Fruit fly (Drosophila melanogaster) whole organism, embryonic: Measurements from ENCODE around the gene CG13995.
A peak's percentile ranks its signal among the peaks of the same experiment; 100 is the strongest.

Experiments
- Abd-B ChIP-seq: fragments of 200-800 bp; sonication (Bioruptor generic); optimal IDR thresholded peaks from 2 replicates; lab custom pipeline; 2018; ENCODE audit warnings: missing biosample characterization, mild to moderate bottlenecking, missing genetic modification characterization, moderate library complexity
- Ada2b ChIP-seq: fragments of 200-800 bp; sonication (Bioruptor generic); IDR thresholded peaks from 2 replicates; pipeline ENCODE4 v1.3.6; 2022; ENCODE audit warnings: missing biosample characterization, missing genetic modification characterization
- Adf1 ChIP-seq: fragments of 200-800 bp; sonication (Bioruptor generic); IDR thresholded peaks from 2 replicates; pipeline ENCODE4 v1.3.6; 2022; ENCODE audit warnings: missing biosample characterization, missing genetic modification characterization
- CG10979 ChIP-seq: fragments of 200-800 bp; sonication (Bioruptor generic); optimal IDR thresholded peaks from 2 replicates; lab custom pipeline; 2018; ENCODE audit warnings: missing biosample characterization, mild to moderate bottlenecking, missing genetic modification characterization, moderate library complexity
- CG11504 ChIP-seq: fragments of 200-800 bp; sonication (Bioruptor generic); optimal IDR thresholded peaks from 3 replicates; lab custom pipeline; 2019; ENCODE audit warnings: missing biosample characterization, mild to moderate bottlenecking, missing genetic modification characterization, moderate library complexity
- CG11723 ChIP-seq: fragments of 200-800 bp; sonication (Bioruptor generic); optimal IDR thresholded peaks from 2 replicates; lab custom pipeline; 2017; ENCODE audit warnings: missing biosample characterization, mild to moderate bottlenecking, missing genetic modification characterization
- CG12299 ChIP-seq: fragments of 200-800 bp; sonication (Bioruptor generic); optimal IDR thresholded peaks from 2 replicates; lab custom pipeline; 2018; ENCODE audit warnings: missing biosample characterization, mild to moderate bottlenecking, missing genetic modification characterization
- CG12769 ChIP-seq: fragments of 200-800 bp; sonication (Bioruptor generic); optimal IDR thresholded peaks from 2 replicates; lab custom pipeline; 2019; ENCODE audit warnings: missing biosample characterization, mild to moderate bottlenecking, missing genetic modification characterization, moderate library complexity
- CG15269 ChIP-seq: fragments of 200-800 bp; sonication (Bioruptor generic); optimal IDR thresholded peaks from 2 replicates; lab custom pipeline; 2018; ENCODE audit warnings: missing biosample characterization, mild to moderate bottlenecking, missing genetic modification characterization, moderate library complexity
- CG17361 ChIP-seq: fragments of 200-800 bp; sonication (Bioruptor generic); IDR thresholded peaks from 3 replicates; pipeline ENCODE4 v1.3.6; 2022; ENCODE audit warnings: missing biosample characterization, missing genetic modification characterization
- CG17802 ChIP-seq: fragments of 200-800 bp; sonication (Bioruptor generic); optimal IDR thresholded peaks from 2 replicates; lab custom pipeline; 2018; ENCODE audit warnings: missing biosample characterization, mild to moderate bottlenecking, missing genetic modification characterization, moderate library complexity
- CG2120 ChIP-seq: fragments of 200-800 bp; sonication (Bioruptor generic); optimal IDR thresholded peaks from 3 replicates; lab custom pipeline; 2016; ENCODE audit warnings: missing biosample characterization, missing genetic modification characterization
- CG30020 ChIP-seq: fragments of 200-800 bp; optimal IDR thresholded peaks from 2 replicates; lab custom pipeline; 2019; ENCODE audit warnings: missing biosample characterization, mild to moderate bottlenecking, missing genetic modification characterization, moderate library complexity
- CG3995 ChIP-seq: fragments of 200-800 bp; sonication (Bioruptor generic); optimal IDR thresholded peaks from 3 replicates; lab custom pipeline; 2016; ENCODE audit warnings: missing biosample characterization, missing genetic modification characterization
- CG4854 ChIP-seq: fragments of 200-800 bp; sonication (Bioruptor generic); optimal IDR thresholded peaks from 2 replicates; lab custom pipeline; 2016; ENCODE audit warnings: missing biosample characterization, missing genetic modification characterization, inconsistent platforms
- CG9727 ChIP-seq: fragments of 200-800 bp; sonication (Bioruptor generic); optimal IDR thresholded peaks from 3 replicates; lab custom pipeline; 2017; ENCODE audit warnings: missing biosample characterization, mild to moderate bottlenecking, missing genetic modification characterization
- CG9817 ChIP-seq: fragments of 200-800 bp; sonication (Bioruptor generic); optimal IDR thresholded peaks from 2 replicates; lab custom pipeline; 2018; ENCODE audit warnings: missing biosample characterization, mild to moderate bottlenecking, missing genetic modification characterization, moderate library complexity
- CTCF ChIP-seq: fragments of 200-800 bp; sonication (Bioruptor generic); optimal IDR thresholded peaks from 2 replicates; lab custom pipeline; 2017; ENCODE audit warnings: missing biosample characterization, mild to moderate bottlenecking, missing genetic modification characterization, moderate library complexity
- Deaf1 ChIP-seq: fragments of 200-800 bp; optimal IDR thresholded peaks from 3 replicates; lab custom pipeline; 2019; ENCODE audit warnings: missing biosample characterization, mild to moderate bottlenecking, missing genetic modification characterization, moderate library complexity
- Drgx ChIP-seq: fragments of 200-800 bp; sonication (Bioruptor generic); IDR thresholded peaks from 2 replicates; pipeline ENCODE4 v1.3.6; 2022; ENCODE audit warnings: missing biosample characterization, missing genetic modification characterization
- E2f1 ChIP-seq: fragments of 200-800 bp; sonication (Bioruptor generic); IDR thresholded peaks from 2 replicates; pipeline ENCODE4 v1.3.6; 2022; ENCODE audit warnings: missing biosample characterization, missing genetic modification characterization
- HLH54F ChIP-seq: fragments of 200-800 bp; sonication (Bioruptor generic); optimal IDR thresholded peaks from 3 replicates; lab custom pipeline; 2016; ENCODE audit warnings: missing biosample characterization, missing genetic modification characterization
- Hr78 ChIP-seq, 2 experiments: fragments of 200-800 bp in 1 of 2; fragments of >200 bp in 1 of 2; sonication (Bioruptor generic) in 1 of 2; optimal IDR thresholded peaks; 2 replicates each; lab custom pipeline; 2017 to 2019; ENCODE audit warnings: missing biosample characterization in 2 of 2, missing genetic modification characterization in 2 of 2, mild to moderate bottlenecking in 1 of 2, moderate library complexity in 1 of 2
- Jarid2 ChIP-seq: fragments of 200-800 bp; sonication (Bioruptor generic); optimal IDR thresholded peaks from 3 replicates; lab custom pipeline; 2017; ENCODE audit warnings: mild to moderate bottlenecking, missing biosample characterization, missing genetic modification reagents, missing genetic modification characterization
- Lim3 ChIP-seq: fragments of 200-800 bp; sonication (Bioruptor generic); IDR thresholded peaks from 2 replicates; pipeline ENCODE4 v1.3.6; 2022; ENCODE audit warnings: missing biosample characterization, missing genetic modification characterization
- Meics ChIP-seq: fragments of 200-800 bp; sonication (Bioruptor generic); optimal IDR thresholded peaks from 2 replicates; lab custom pipeline; 2017; ENCODE audit warnings: missing biosample characterization, mild to moderate bottlenecking, missing genetic modification characterization
- Mes4 ChIP-seq: fragments of 200-800 bp; sonication (Bioruptor generic); optimal IDR thresholded peaks from 2 replicates; lab custom pipeline; 2016; ENCODE audit warnings: missing biosample characterization, missing genetic modification characterization
- NfI ChIP-seq: fragments of 200-800 bp; sonication (Bioruptor generic); optimal IDR thresholded peaks from 3 replicates; lab custom pipeline; 2018; ENCODE audit warnings: missing biosample characterization, mild to moderate bottlenecking, missing genetic modification characterization, moderate library complexity
- Ptx1 ChIP-seq: fragments of 200-800 bp; sonication (Bioruptor generic); IDR thresholded peaks from 2 replicates; pipeline ENCODE4 v1.3.6; 2022; ENCODE audit warnings: missing biosample characterization, missing genetic modification characterization
- Sox100B ChIP-seq: fragments of 200-800 bp; sonication (Bioruptor generic); optimal IDR thresholded peaks from 3 replicates; lab custom pipeline; 2018; ENCODE audit warnings: missing biosample characterization, mild to moderate bottlenecking, missing genetic modification characterization
- bbx ChIP-seq: fragments of 200-800 bp; sonication (Bioruptor generic); IDR thresholded peaks from 2 replicates; pipeline ENCODE4 v1.3.6; 2022; ENCODE audit warnings: missing biosample characterization, missing genetic modification characterization; ENCODE audit not compliant: partially characterized antibody
- chm ChIP-seq: fragments of 200-800 bp; sonication (Bioruptor generic); IDR thresholded peaks from 2 replicates; pipeline ENCODE4 v1.3.6; 2022; ENCODE audit warnings: missing biosample characterization, missing genetic modification characterization
- dysf ChIP-seq: fragments of 200-800 bp; sonication (Bioruptor generic); IDR thresholded peaks from 3 replicates; pipeline ENCODE4 v1.3.6; 2022; ENCODE audit warnings: missing biosample characterization, missing genetic modification characterization
- ems ChIP-seq: fragments of 200-800 bp; sonication (Bioruptor generic); optimal IDR thresholded peaks from 3 replicates; lab custom pipeline; 2016; ENCODE audit warnings: missing biosample characterization, missing genetic modification characterization
- fu2 ChIP-seq: fragments of 200-800 bp; sonication (Bioruptor generic); optimal IDR thresholded peaks from 2 replicates; lab custom pipeline; 2016; ENCODE audit warnings: missing biosample characterization, missing genetic modification characterization
- gem ChIP-seq: fragments of 200-800 bp; sonication (Bioruptor generic); optimal IDR thresholded peaks from 2 replicates; lab custom pipeline; 2019; ENCODE audit warnings: missing biosample characterization, mild to moderate bottlenecking, missing genetic modification characterization, moderate library complexity
- hb ChIP-seq: fragments of 200-800 bp; sonication (Bioruptor generic); IDR thresholded peaks from 3 replicates; pipeline ENCODE4 v1.3.6; 2022; ENCODE audit warnings: missing biosample characterization, missing genetic modification characterization; ENCODE audit not compliant: partially characterized antibody
- hbn ChIP-seq: fragments of 200-800 bp; sonication (Bioruptor generic); IDR thresholded peaks from 2 replicates; pipeline ENCODE4 v1.3.6; 2022; ENCODE audit warnings: missing biosample characterization, missing genetic modification characterization; ENCODE audit not compliant: partially characterized antibody
- insv ChIP-seq, 2 experiments: fragments of 200-800 bp; sonication (Bioruptor generic); optimal IDR thresholded peaks; 3 replicates each; lab custom pipeline; 2016 to 2018; ENCODE audit warnings: missing biosample characterization in 2 of 2, missing genetic modification characterization in 2 of 2
- mam ChIP-seq: fragments of 200-800 bp; sonication (Bioruptor generic); optimal IDR thresholded peaks from 3 replicates; lab custom pipeline; 2016; ENCODE audit warnings: missing biosample characterization, missing genetic modification characterization
- nerfin-1 ChIP-seq: fragments of 200-800 bp; sonication (Bioruptor generic); optimal IDR thresholded peaks from 3 replicates; lab custom pipeline; 2019; ENCODE audit warnings: missing biosample characterization, mild to moderate bottlenecking, missing genetic modification characterization, moderate library complexity
- nmo ChIP-seq: fragments of 200-800 bp; sonication (Bioruptor generic); optimal IDR thresholded peaks from 2 replicates; lab custom pipeline; 2018; ENCODE audit warnings: missing biosample characterization, mild to moderate bottlenecking, missing genetic modification characterization, moderate library complexity
- pita ChIP-seq: fragments of 200-800 bp; sonication (Bioruptor generic); optimal IDR thresholded peaks from 2 replicates; lab custom pipeline; 2017; ENCODE audit warnings: missing biosample characterization, mild to moderate bottlenecking, missing genetic modification characterization
- pzg ChIP-seq: fragments of 200-800 bp; sonication (Bioruptor generic); optimal IDR thresholded peaks from 3 replicates; lab custom pipeline; 2018; ENCODE audit warnings: missing biosample characterization, mild to moderate bottlenecking, missing genetic modification characterization, moderate library complexity
- seq ChIP-seq: fragments of 200-800 bp; sonication (Bioruptor generic); IDR thresholded peaks from 2 replicates; pipeline ENCODE4 v1.3.6; 2022; ENCODE audit warnings: missing biosample characterization, missing genetic modification characterization
- sim ChIP-seq: fragments of 200-800 bp; sonication (Bioruptor generic); IDR thresholded peaks from 2 replicates; pipeline ENCODE4 v1.3.6; 2022; ENCODE audit warnings: missing biosample characterization, missing genetic modification characterization
- ssp ChIP-seq: fragments of 200-800 bp; sonication (Bioruptor generic); IDR thresholded peaks from 2 replicates; pipeline ENCODE4 v1.3.6; 2022; ENCODE audit warnings: missing biosample characterization, missing genetic modification characterization
- trh ChIP-seq: fragments of 200-800 bp; sonication (Bioruptor generic); optimal IDR thresholded peaks from 2 replicates; lab custom pipeline; 2016; ENCODE audit warnings: missing biosample characterization, missing genetic modification characterization
- vnd ChIP-seq: fragments of 200-800 bp; sonication (Bioruptor generic); IDR thresholded peaks from 3 replicates; pipeline ENCODE4 v1.3.6; 2022; ENCODE audit warnings: missing biosample characterization, missing genetic modification characterization; ENCODE audit not compliant: partially characterized antibody
- wek ChIP-seq: fragments of 200-800 bp; sonication (Bioruptor generic); optimal IDR thresholded peaks from 3 replicates; lab custom pipeline; 2018; ENCODE audit warnings: missing biosample characterization, mild to moderate bottlenecking, missing genetic modification characterization, moderate library complexity

Gene CG13995

DNA sequence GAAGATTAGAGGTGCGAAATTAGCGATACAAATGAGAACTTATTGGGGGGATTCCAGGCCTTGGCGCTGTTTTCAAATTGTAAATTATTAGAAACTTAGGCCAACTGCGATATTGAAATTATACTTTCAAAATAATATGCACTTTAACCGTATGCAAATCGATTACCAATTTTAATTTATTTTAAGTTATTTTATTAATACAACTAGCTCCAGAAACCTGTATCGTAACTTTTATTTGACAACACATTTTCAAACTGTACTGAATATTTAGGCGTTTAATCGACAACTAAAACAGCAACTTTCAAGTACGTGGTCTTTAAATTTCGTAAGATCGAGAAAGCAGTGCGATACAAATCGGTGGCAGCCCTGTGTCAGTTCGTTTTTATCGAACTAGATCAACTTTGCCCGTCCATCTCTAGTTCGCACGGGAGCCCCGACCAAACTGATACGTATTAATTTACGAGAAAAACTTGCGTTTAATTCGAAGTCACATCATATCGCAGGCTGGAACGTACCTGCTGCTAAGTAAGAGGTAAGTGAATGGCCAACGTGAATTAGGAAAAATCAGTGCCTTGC is 16.6 kb downstream of the CG13995 start, which contains the start of the genes CG9154 and Kr-h2 (continued):
- TF ChIP-seq fu2 (GFP tag; lab: Kevin White, UChicago) (peak; percentile 4), CG12769 (peak; percentile 5), Adf1 (GFP tag; lab: Robert Waterston, UW) (no peak), Drgx (GFP tag; lab: Robert Waterston, UW) (peak; percentile 39), bbx (GFP tag; lab: Robert Waterston, UW) (peak; percentile 63), Ptx1 (GFP tag; lab: Robert Waterston, UW) (no peak), seq (GFP tag; lab: Robert Waterston, UW) (no peak), mam (GFP tag; lab: Kevin White, UChicago) (peak; percentile 8), Lim3 (GFP tag; lab: Robert Waterston, UW) (no peak), Ada2b (GFP tag; lab: Robert Waterston, UW) (no peak), CG4854 (GFP tag; lab: Kevin White, UChicago) (no peak), Deaf1 (tag; lab: Kevin White, UChicago) (peak; percentile 33), vnd (peak; percentile 68), Abd-B (peak; percentile 37), CG10979 (tag; lab: Kevin White, UChicago) (no peak), dysf (GFP tag; lab: Robert Waterston, UW) (peak; percentile 32; the same call in 1 of the 3 replicates), trh (GFP tag; lab: Kevin White, UChicago) (no peak), CG17361 (GFP tag; lab: Robert Waterston, UW) (peak; percentile 54), wek (GFP tag; lab: Kevin White, UChicago) (peak; percentile 95), NfI (peak; percentile 56), HLH54F (peak; percentile 15), nmo (GFP tag; lab: Kevin White, UChicago) (peak; percentile 61), Mes4 (GFP tag; lab: Kevin White, UChicago) (peak; percentile 23), CG30020 (peak; percentile 34), pzg (GFP tag; lab: Kevin White, UChicago) (peak; percentile 87), Hr78 (GFP tag; optimal IDR thresholded peaks at IDR 0.05; lab: Kevin White, UChicago) (no peak), CG9817 (tag; lab: Kevin White, UChicago) (peak; percentile 37), Jarid2 (peak; percentile 14), hb (GFP tag; lab: Robert Waterston, UW) (peak; percentile 59; the same call in 1 of the 3 replicates), hbn (GFP tag; lab: Robert Waterston, UW) (peak; percentile 33; the same call in 1 of the 2 replicates), CG12299 (tag; lab: Kevin White, UChicago) (peak; percentile 29), nerfin-1 (tag; lab: Kevin White, UChicago) (no peak), chm (GFP tag; lab: Robert Waterston, UW) (no peak), pita (GFP tag; lab: Kevin White, UChicago) (no peak), CG17802 (tag; lab: Kevin White, UChicago) (peak; percentile 11), Sox100B (GFP tag; lab: Kevin White, UChicago) (peak; percentile 1), CG3995 (peak; percentile 3), CG9727 (GFP tag; lab: Kevin White, UChicago) (peak; percentile 39), CG15269 (tag; lab: Kevin White, UChicago) (peak; percentile 33), ems (GFP tag; lab: Kevin White, UChicago) (peak; percentile 1), Meics (GFP tag; lab: Kevin White, UChicago) (peak; percentile 32), insv (GFP tag; optimal IDR thresholded peaks at IDR 0.05; lab: Kevin White, UChicago) (peak in 1 of 2 experiments; percentile 9), sim (GFP tag; lab: Robert Waterston, UW) (no peak), E2f1 (0 out of 2 replicates have a peak, but pooled peaks have one; percentile 11), CTCF (no peak), CG11504 (tag; lab: Kevin White, UChicago) (peak; percentile 39), CG11723 (GFP tag; lab: Kevin White, UChicago) (peak; percentile 14), CG2120 (GFP tag; lab: Kevin White, UChicago) (peak; percentile 70), ssp (0 out of 2 replicates have a peak, but pooled peaks have one; percentile 18), gem (tag; lab: Kevin White, UChicago) (peak; percentile 56)
